Fruit fly (Drosophila melanogaster): ENCODE measurements around the gene CG11307.

DNA sequence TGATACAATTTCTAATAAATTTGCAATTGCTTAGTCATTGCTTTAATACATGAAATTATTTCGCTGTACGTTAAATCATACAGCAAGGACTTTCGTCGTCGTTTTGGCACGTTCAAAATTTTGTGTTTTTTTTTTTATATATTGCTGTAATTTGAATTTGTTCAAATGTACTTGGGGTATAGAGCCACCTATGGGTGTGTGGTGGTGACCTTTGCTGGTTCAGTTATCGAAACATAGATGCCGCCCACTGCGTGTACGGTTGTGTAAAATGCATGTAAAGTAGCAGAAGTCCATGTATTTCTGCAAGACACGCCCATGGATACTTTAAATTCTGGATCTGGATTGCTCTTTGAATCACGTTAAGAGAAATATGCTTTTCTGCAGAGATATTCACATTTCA, 13.2 kb upstream of the CG11307 start:
- TF ChIP-seq Crg-1 (GFP tag; optimal IDR thresholded peaks at IDR 0.05): no peak
- TF ChIP-seq tj (GFP tag; optimal IDR thresholded peaks at IDR 0.05): no peak
- no peak for TF ChIP-seq Mnt (GFP tag; optimal IDR thresholded peaks at IDR 0.05)
- peak; percentile 35 for TF ChIP-seq kay (GFP tag; ENCODE audit: borderline replicate concordance)
- TF ChIP-seq cic (GFP tag; optimal IDR thresholded peaks at IDR 0.05): no peak
- no peak for TF ChIP-seq ovo (GFP tag; optimal IDR thresholded peaks at IDR 0.05)
- no peak for TF ChIP-seq CG11617 (GFP tag; optimal IDR thresholded peaks at IDR 0.05)
